Worm (Caenorhabditis elegans) whole organism, young adult: ENCODE data around the gene bath-27.

Experiments
- dpl-1 ChIP-seq: fragments of 150-350 bp; optimal IDR thresholded peaks from 2 replicates; lab custom pipeline; 2014; ENCODE audit warnings: missing biosample characterization, missing genetic modification reagents, missing genetic modification characterization
- madf-3 ChIP-seq: fragments of 200-800 bp; sonication (Bioruptor generic); IDR thresholded peaks from 2 replicates; pipeline ENCODE4 v1.3.6; 2022; ENCODE audit warnings: missing genetic modification reagents, missing genetic modification characterization, missing compliant biosample characterization
- unc-130 ChIP-seq: sonication (generic microtip); optimal IDR thresholded peaks from 2 replicates; lab custom pipeline; 2016; ENCODE audit warnings: missing genetic modification reagents, missing genetic modification characterization, missing compliant biosample characterization
- xnd-1 ChIP-seq: sonication (generic microtip); optimal IDR thresholded peaks from 2 replicates; lab custom pipeline; 2016; ENCODE audit warnings: missing genotype, missing genetic modification reagents, missing genetic modification characterization, missing compliant biosample characterization

ce11 chrII:3385736-3386135 is 26.8 kb downstream of the bath-27 start, which contains the start of gene T06D4.2:
- no peak for TF ChIP-seq madf-3
- TF ChIP-seq unc-130 (GFP tag; lab: Kevin White, UChicago) = no peak
- no peak for TF ChIP-seq xnd-1
- TF ChIP-seq dpl-1 (GFP tag; lab: Kevin White, UChicago) = no peak
